Worm (Caenorhabditis elegans): ENCODE measurements around the gene oac-22.
A peak's percentile ranks its signal among the peaks of the same experiment; 100 is the strongest.

oac-22 gene

DNA sequence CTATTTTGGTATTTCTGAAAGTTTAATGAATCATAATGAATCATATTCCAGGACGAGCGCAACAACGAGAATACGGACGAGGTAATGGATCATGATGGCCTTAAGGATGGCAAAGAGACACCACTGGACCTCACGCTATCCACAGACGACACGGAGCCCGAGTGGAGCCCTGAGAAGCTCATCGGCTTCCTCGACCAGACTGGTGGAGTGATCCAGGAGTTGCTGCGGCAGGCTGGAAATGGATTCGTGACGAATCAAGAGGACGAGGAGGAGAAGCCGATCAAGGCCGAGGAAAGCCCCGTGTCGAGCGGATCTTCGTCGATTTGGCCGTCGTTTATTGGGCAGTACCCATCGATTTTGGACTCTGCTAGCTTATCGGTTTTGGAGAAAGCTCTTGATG lies 25.9 kb upstream of the oac-22 start:
- no peak for TF ChIP-seq mep-1 (tag; optimal IDR thresholded peaks at IDR 0.05)
- TF ChIP-seq mab-5 (tag; optimal IDR thresholded peaks at IDR 0.05): no peak
- no peak for TF ChIP-seq drap-1 (GFP tag; optimal IDR thresholded peaks at IDR 0.05)
- TF ChIP-seq blmp-1 (tag; optimal IDR thresholded peaks at IDR 0.05): no peak
- no peak for TF ChIP-seq elt-1 (tag; optimal IDR thresholded peaks at IDR 0.05; ENCODE audit: borderline replicate concordance, insufficient read depth)
- no peak for TF ChIP-seq snpc-4 (tag; optimal IDR thresholded peaks at IDR 0.05)
- no peak for TF ChIP-seq lin-13 (tag; optimal IDR thresholded peaks at IDR 0.05)
- no peak for TF ChIP-seq cnd-1 (tag; optimal IDR thresholded peaks at IDR 0.05)
- no peak for TF ChIP-seq nhr-28 (tag; optimal IDR thresholded peaks at IDR 0.05)
- no peak for TF ChIP-seq ceh-43 (GFP tag; optimal IDR thresholded peaks at IDR 0.05)
- no peak for TF ChIP-seq elt-3 (tag; optimal IDR thresholded peaks at IDR 0.05)
- no peak for TF ChIP-seq bed-3 (GFP tag; optimal IDR thresholded peaks at IDR 0.05)

DNA sequence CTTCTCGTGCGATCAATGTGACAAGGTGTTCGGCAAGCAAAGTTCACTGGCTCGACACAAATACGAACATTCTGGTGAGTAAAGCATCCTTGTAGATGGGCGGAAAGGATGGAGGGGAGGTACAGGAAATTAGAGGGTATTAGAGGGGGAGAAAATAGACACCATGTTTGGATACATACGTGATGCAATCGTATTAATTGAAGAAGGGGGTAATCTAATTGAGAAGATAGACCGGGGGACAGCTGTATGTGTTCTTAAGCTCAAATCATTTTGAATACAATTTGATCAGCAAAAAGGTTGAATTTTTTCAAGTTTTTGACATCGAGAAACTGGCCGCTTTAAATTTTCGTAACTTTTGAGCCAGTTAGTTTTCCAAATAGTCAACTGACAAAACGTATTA lies 25.1 kb upstream of the oac-22 start:
- no peak for TF ChIP-seq elt-3 (tag; optimal IDR thresholded peaks at IDR 0.05)
- TF ChIP-seq drap-1 (GFP tag; optimal IDR thresholded peaks at IDR 0.05): no peak
- no peak for TF ChIP-seq ztf-11 (tag; optimal IDR thresholded peaks at IDR 0.05)
- TF ChIP-seq mls-2 (tag; optimal IDR thresholded peaks at IDR 0.05): peak; percentile 34
- TF ChIP-seq sem-2 (GFP tag; optimal IDR thresholded peaks at IDR 0.05): no peak
- peak; percentile 98 for TF ChIP-seq ces-1 (GFP tag; optimal IDR thresholded peaks at IDR 0.05)
- TF ChIP-seq ceh-83 (GFP tag; optimal IDR thresholded peaks at IDR 0.05): no peak
- no peak for TF ChIP-seq bed-3 (GFP tag; optimal IDR thresholded peaks at IDR 0.05)
- TF ChIP-seq elt-1 (tag; optimal IDR thresholded peaks at IDR 0.05; ENCODE audit: borderline replicate concordance, insufficient read depth): no peak
- TF ChIP-seq sptf-1 (tag; optimal IDR thresholded peaks at IDR 0.05): no peak
- TF ChIP-seq nhr-28 (tag; optimal IDR thresholded peaks at IDR 0.05): no peak
- no peak for TF ChIP-seq pha-4 (tag; optimal IDR thresholded peaks at IDR 0.05)
- no peak for TF ChIP-seq ham-2 (GFP tag; optimal IDR thresholded peaks at IDR 0.05)
- no peak for TF ChIP-seq lin-13 (tag; optimal IDR thresholded peaks at IDR 0.05)
- TF ChIP-seq blmp-1 (tag; optimal IDR thresholded peaks at IDR 0.05): no peak
- TF ChIP-seq nhr-76 (tag; optimal IDR thresholded peaks at IDR 0.05): no peak

DNA sequence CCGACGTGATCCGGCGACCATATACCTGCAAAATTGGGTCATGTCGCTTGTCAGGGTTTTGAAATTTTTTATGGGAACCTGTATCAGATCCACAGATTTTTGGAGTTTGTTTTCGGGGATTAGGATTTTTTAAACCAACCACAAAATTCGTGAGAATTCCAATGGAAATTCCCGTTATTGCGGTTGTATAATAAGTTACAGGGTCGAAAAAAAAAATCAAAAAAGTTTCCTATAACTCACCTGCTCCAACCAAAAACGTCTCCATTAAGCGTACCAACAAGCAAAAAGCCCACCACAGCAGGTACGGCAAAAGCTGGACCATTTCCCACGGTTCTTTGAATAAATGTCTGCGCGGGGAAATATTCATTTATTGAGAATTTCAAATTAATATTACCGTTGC lies 22.5 kb upstream of the oac-22 start:
- no peak for TF ChIP-seq sem-2 (GFP tag; optimal IDR thresholded peaks at IDR 0.05)
- TF ChIP-seq elt-3 (tag; optimal IDR thresholded peaks at IDR 0.05): no peak
- TF ChIP-seq ceh-43 (GFP tag; optimal IDR thresholded peaks at IDR 0.05): no peak
- TF ChIP-seq nhr-237 (tag; optimal IDR thresholded peaks at IDR 0.05): no peak
- no peak for TF ChIP-seq ham-2 (GFP tag; optimal IDR thresholded peaks at IDR 0.05)
- TF ChIP-seq nhr-12 (tag; optimal IDR thresholded peaks at IDR 0.05): no peak
- no peak for TF ChIP-seq nhr-76 (tag; optimal IDR thresholded peaks at IDR 0.05)
- TF ChIP-seq M03D4.4 (tag; optimal IDR thresholded peaks at IDR 0.05): no peak
- no peak for TF ChIP-seq zip-8 (tag; optimal IDR thresholded peaks at IDR 0.05)
- TF ChIP-seq lsy-2 (tag; optimal IDR thresholded peaks at IDR 0.05): no peak
- TF ChIP-seq mep-1 (tag; optimal IDR thresholded peaks at IDR 0.05): no peak
- TF ChIP-seq unc-39 (tag; optimal IDR thresholded peaks at IDR 0.05): no peak

DNA sequence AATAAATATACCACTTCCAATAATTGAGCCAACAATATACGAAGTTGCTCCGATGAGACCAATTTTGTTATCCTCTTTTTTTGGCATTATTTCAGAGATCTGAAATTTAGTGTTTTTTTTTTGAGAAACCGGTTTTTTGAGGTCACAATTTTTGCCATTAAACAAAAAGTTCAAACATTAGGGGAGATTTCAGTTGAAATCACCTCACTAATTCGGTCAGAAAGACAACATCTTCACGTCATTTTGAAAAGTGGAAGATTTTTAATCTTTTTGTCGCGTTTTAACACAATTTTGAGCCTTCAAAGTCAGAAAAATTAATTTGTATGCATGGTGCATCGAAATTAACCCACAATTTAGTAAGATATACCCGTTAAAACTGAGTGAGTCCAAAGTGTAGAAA lies 20.5 kb upstream of the oac-22 start, which contains the start of gene aat-8:
Gene aat-8 (minus strand): TSS at position 101 of the 400 bp plus-strand sequence.
- TF ChIP-seq sptf-1 (tag; optimal IDR thresholded peaks at IDR 0.05) (no peak), M03D4.4 (tag; optimal IDR thresholded peaks at IDR 0.05) (no peak), lsy-2 (tag; optimal IDR thresholded peaks at IDR 0.05) (no peak), hlh-1 (tag; optimal IDR thresholded peaks at IDR 0.05) (no peak)

DNA sequence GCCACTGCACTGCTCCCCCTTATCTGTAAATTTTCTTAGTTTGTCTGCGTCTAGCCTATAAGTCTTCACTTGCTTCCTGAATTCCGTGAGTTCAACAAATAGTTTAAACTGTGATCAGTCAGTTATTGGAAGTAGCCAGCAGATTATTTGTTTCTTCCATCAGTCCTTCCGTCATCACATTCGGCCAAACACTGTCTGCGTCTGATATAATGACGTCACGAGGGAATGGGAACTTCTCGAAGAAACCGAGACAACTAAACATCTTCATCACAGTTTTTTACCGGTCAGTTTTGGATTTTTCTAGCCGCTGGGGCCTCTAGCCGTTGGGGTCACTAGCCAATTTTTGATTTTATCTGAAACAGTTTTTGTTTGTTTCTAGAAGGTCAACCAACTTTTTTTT lies 19.5 kb upstream of the oac-22 start:
- TF ChIP-seq ceh-43 (GFP tag; optimal IDR thresholded peaks at IDR 0.05): no peak
- no peak for TF ChIP-seq hlh-1 (tag; optimal IDR thresholded peaks at IDR 0.05)
- no peak for TF ChIP-seq lin-13 (tag; optimal IDR thresholded peaks at IDR 0.05)
- no peak for TF ChIP-seq elt-3 (tag; optimal IDR thresholded peaks at IDR 0.05)

DNA sequence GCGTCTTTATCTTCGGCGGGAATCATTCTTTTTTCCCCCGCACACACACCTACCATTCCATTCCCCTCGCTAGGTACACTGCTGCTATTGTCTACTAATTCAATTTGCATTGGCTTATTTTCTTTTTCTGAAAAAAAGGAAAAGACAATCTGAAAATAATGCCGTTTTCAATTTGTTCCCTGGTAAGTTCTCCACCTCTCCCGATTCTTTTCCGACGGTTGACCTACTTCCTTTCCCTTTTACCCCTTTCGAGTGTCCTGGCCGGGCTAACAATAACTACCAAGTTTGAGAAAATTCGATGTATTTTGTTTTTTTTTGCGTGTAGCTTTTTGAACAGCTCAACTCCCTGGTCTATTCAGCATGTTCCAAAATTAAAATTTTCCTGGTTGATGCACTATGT lies 18.2 kb upstream of the oac-22 start, which contains the start of gene F37C4.4:
Gene F37C4.4 (plus strand): TSS at position 58 of the 400 bp plus-strand sequence.
- TF ChIP-seq nhr-76 (tag; optimal IDR thresholded peaks at IDR 0.05): no peak
- TF ChIP-seq ceh-39 (tag; optimal IDR thresholded peaks at IDR 0.05): no peak
- TF ChIP-seq elt-1 (tag; optimal IDR thresholded peaks at IDR 0.05; ENCODE audit: borderline replicate concordance, insufficient read depth): peak; percentile 40
- TF ChIP-seq ham-2 (GFP tag; optimal IDR thresholded peaks at IDR 0.05): peak; percentile 36
